Worm (Caenorhabditis elegans) whole organism, L2 larva: Measurements from ENCODE around the gene cct-6.

Source experiments
- mab-5 ChIP-seq: fragments of 150-350 bp; optimal IDR thresholded peaks from 2 replicates; lab custom pipeline; 2014; ENCODE audit warnings: missing biosample characterization, missing genetic modification characterization
- nhr-11 ChIP-seq: fragments of 150-350 bp; optimal IDR thresholded peaks from 2 replicates; lab custom pipeline; 2014; ENCODE audit warnings: missing biosample characterization, missing genetic modification characterization
- ztf-1 ChIP-seq: fragments of 200-800 bp; sonication (Bioruptor generic); conservative IDR thresholded peaks from 2 replicates; pipeline ENCODE4 v1.3.6; 2022; ENCODE audit warnings: missing genetic modification characterization, missing compliant biosample characterization

DNA sequence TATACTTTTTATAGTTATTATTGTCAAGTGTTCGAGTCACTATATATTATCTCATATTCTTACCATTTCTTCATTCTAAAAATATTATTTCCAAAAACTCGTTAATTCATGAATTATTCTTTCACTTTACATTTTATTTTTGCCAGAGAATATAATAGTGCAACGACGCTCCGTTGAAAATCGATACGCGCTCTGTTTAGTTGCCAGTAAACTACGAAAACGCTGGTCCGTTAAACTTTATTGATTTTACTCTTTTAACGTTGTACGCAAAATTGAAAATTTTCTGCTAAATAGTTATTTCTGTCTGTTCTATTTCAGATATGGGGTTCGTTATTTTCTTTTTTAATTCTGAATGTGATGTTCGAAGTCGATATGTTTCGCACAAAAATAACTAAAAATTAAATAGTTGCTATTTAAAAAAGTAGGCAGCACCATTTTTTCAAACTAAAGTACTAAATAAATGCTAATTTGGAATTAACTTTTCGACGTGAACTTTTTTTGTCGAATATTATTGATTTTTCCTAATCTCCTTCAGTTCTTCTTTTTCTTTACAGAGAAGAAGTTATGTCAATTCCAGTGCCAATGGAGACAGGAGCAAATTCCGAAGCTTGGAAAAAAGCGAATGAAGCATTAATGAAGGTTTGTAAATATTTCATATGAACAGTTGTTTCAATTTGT, 23.9 kb upstream of the cct-6 start, which contains the start of gene hpo-10:
- TF ChIP-seq mab-5, result no peak
- TF ChIP-seq ztf-1 (GFP tag; lab: Robert Waterston, UW), result no peak
- no peak for TF ChIP-seq nhr-11 (tag; lab: Kevin White, UChicago)
